Worm (Caenorhabditis elegans) whole organism, early embryonic: ENCODE data around the gene ZK813.4.

Experiments used
- B0310.2 ChIP-seq: sonication (generic microtip); optimal IDR thresholded peaks from 2 replicates; lab custom pipeline; 2016; ENCODE audit warnings: mild to moderate bottlenecking, missing genetic modification characterization, missing compliant biosample characterization
- F13C5.2 ChIP-seq: sonication (generic microtip); optimal IDR thresholded peaks from 2 replicates; lab custom pipeline; 2017; ENCODE audit warnings: mild to moderate bottlenecking, missing genetic modification characterization, inconsistent platforms, missing compliant biosample characterization
- aly-1 ChIP-seq: sonication (generic microtip); optimal IDR thresholded peaks from 2 replicates; lab custom pipeline; 2016; ENCODE audit warnings: missing genetic modification characterization, missing compliant biosample characterization
- ama-1 ChIP-seq: fragments of 150-350 bp; optimal IDR thresholded peaks from 2 replicates; lab custom pipeline; 2014
- ceh-13 ChIP-seq: fragments of 200-800 bp; sonication (Bioruptor generic); optimal IDR thresholded peaks from 2 replicates; lab custom pipeline; 2018; ENCODE audit warnings: mild to moderate bottlenecking, missing genetic modification characterization, missing compliant biosample characterization
- ceh-36 ChIP-seq: sonication (generic microtip); optimal IDR thresholded peaks from 2 replicates; lab custom pipeline; 2016; ENCODE audit warnings: missing genetic modification characterization, inconsistent platforms, missing compliant biosample characterization
- ets-7 ChIP-seq: sonication (generic microtip); optimal IDR thresholded peaks from 2 replicates; lab custom pipeline; 2016; ENCODE audit warnings: missing genotype, missing genetic modification characterization, missing compliant biosample characterization
- flt-1 ChIP-seq: fragments of 200-800 bp; sonication (Bioruptor generic); IDR thresholded peaks from 2 replicates; pipeline ENCODE4 v1.3.6; 2022; ENCODE audit warnings: missing genetic modification characterization, missing compliant biosample characterization
- hmbx-1 ChIP-seq: sonication (generic microtip); optimal IDR thresholded peaks from 2 replicates; lab custom pipeline; 2016; ENCODE audit warnings: mild to moderate bottlenecking, missing genetic modification characterization, missing compliant biosample characterization
- hmg-4 ChIP-seq: fragments of 200-800 bp; sonication (Bioruptor generic); optimal IDR thresholded peaks from 2 replicates; lab custom pipeline; 2018; ENCODE audit warnings: mild to moderate bottlenecking, missing genetic modification characterization, missing compliant biosample characterization
- hnd-1 ChIP-seq: sonication (generic microtip); optimal IDR thresholded peaks from 2 replicates; lab custom pipeline; 2016; ENCODE audit warnings: missing genetic modification characterization, missing compliant biosample characterization
- pes-1 ChIP-seq: fragments of 200-800 bp; sonication (Bioruptor generic); IDR thresholded peaks from 2 replicates; pipeline ENCODE4 v1.3.6; 2022; ENCODE audit warnings: missing genetic modification reagents, missing genetic modification characterization, missing compliant biosample characterization
- scrt-1 ChIP-seq: fragments of 200-800 bp; sonication (Bioruptor generic); IDR thresholded peaks from 2 replicates; pipeline ENCODE4 v1.3.6; 2022; ENCODE audit warnings: missing genetic modification characterization, missing compliant biosample characterization
- sea-1 ChIP-seq: fragments of 200-800 bp; sonication (Bioruptor generic); conservative IDR thresholded peaks from 2 replicates; pipeline ENCODE4 v1.3.6; 2022; ENCODE audit warnings: missing genetic modification characterization, missing compliant biosample characterization
- tbx-11 ChIP-seq: fragments of 200-800 bp; sonication (Bioruptor generic); IDR thresholded peaks from 2 replicates; pipeline ENCODE4 v1.3.6; 2022; ENCODE audit warnings: missing genetic modification characterization, missing compliant biosample characterization
- tbx-37 ChIP-seq: fragments of 200-800 bp; sonication (Bioruptor generic); conservative IDR thresholded peaks from 2 replicates; pipeline ENCODE4 v1.3.6; 2022; ENCODE audit warnings: missing genetic modification reagents, missing genetic modification characterization, missing compliant biosample characterization
- tra-4 ChIP-seq: sonication (generic microtip); optimal IDR thresholded peaks from 2 replicates; lab custom pipeline; 2017; ENCODE audit warnings: missing genetic modification characterization, missing compliant biosample characterization

Gene ZK813.4

DNA sequence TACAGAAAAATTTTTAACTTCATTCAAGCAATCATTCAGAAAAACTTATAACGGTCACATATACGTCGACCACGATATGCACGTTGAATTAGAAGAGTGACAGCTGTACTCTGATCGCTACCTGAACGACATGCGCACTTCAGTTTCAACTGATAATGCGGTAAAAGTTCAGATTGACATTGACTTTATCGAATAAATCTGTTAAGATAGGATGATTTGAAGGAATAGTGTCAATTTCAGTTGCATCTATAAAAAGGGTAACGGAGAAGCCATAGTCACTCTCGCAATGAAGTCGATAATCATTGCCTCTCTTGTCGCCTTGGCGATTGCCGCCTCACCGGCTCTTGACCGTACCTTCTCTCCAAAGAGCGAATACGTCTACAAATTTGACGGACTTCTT, 26.7 kb downstream of the ZK813.4 start, which contains the start of gene vit-5:
Gene vit-5, plus strand, starts transcription at position 277 of the 400 bp plus-strand sequence.
- TF ChIP-seq sea-1 (GFP tag; lab: Robert Waterston, UW), result no peak
- TF ChIP-seq flt-1, result no peak

DNA sequence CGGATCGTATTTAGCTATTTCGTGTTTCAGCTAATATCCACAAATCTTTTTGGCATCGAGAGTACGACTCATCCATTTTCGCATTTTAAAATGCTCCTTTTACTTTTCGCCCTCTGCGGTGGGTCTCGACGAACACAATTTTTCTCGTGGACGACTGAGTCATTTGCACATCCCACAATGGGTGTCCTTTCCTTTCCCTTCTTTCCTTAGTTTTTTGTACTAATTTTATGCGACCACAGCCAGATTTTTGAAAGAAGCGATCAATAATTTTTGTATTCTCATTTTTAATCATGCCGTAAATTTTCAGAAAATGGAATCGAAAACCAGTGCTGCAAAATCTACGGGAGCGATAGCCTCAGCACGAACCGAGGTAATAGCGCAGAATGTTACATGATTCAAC, 28.2 kb downstream of the ZK813.4 start, which contains the start of gene C04F6.9:
Gene C04F6.9, plus strand, starts transcription at position 301 of the 400 bp plus-strand sequence.
- TF ChIP-seq flt-1 (no peak), sea-1 (GFP tag; lab: Robert Waterston, UW) (no peak), F13C5.2 (tag; lab: Kevin White, UChicago) (no peak), ama-1 (lab: Kevin White, UChicago) (no peak), tbx-11 (GFP tag; lab: Robert Waterston, UW) (no peak), ets-7 (no peak), pes-1 (GFP tag; lab: Robert Waterston, UW) (no peak), tbx-37 (GFP tag; lab: Robert Waterston, UW) (no peak), scrt-1 (no peak), ceh-36 (tag; lab: Kevin White, UChicago) (no peak), B0310.2 (tag; lab: Kevin White, UChicago) (no peak), ceh-13 (no peak), hmg-4 (GFP tag; lab: Kevin White, UChicago) (no peak), hmbx-1 (tag; lab: Kevin White, UChicago) (no peak), aly-1 (tag; lab: Kevin White, UChicago) (no peak), tra-4 (tag; lab: Kevin White, UChicago) (no peak), hnd-1 (no peak)

DNA sequence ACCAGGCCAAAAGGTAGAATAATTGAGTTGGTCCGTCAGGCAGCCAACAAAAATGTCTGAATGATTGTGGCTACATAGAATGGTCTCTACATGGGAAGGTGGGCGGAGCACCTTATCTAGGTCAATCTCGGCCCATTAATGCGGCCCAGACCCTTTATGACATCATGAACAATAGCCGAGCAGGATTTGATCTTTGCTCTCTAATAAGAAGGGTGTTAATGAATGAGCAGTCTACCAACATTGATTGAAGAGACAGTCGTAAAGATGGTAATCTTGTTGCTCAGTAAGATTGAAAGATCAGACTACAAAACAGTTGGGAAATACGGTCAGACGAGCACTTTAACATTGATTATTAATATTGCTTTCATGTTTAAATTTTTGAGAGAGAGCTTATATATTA, 29.5 kb downstream of the ZK813.4 start:
- no peak for TF ChIP-seq hmg-4 (GFP tag; lab: Kevin White, UChicago)
- TF ChIP-seq pes-1 (GFP tag; lab: Robert Waterston, UW), result no peak
- TF ChIP-seq B0310.2 (tag; lab: Kevin White, UChicago), result no peak
- no peak for TF ChIP-seq sea-1 (GFP tag; lab: Robert Waterston, UW)
- no peak for TF ChIP-seq ama-1 (lab: Kevin White, UChicago)
- TF ChIP-seq tra-4 (tag; lab: Kevin White, UChicago), result no peak
- TF ChIP-seq tbx-11 (GFP tag; lab: Robert Waterston, UW), result no peak
- no peak for TF ChIP-seq tbx-37 (GFP tag; lab: Robert Waterston, UW)
- TF ChIP-seq ets-7, result no peak

DNA sequence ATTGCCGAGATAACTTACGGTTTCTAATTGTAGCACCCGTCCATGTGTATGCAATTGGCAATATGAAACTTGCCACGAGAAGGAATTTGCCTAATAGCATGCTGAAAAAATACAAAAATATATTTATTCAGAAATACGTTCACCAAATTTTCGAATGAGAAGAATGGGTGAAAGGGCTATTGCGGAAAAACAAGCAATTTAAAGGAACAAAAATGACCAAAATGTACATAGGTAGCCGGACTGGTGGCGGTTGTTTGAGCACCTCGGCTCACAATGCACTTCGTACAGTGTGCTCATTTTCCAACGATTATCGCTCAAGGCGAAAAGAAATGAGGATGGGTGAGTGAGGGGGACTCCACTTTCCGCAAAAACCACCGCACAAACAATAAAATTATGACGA, 30.0 kb downstream of the ZK813.4 start, which contains the start of gene cht-1:
Gene cht-1, minus strand, starts transcription at position 101 of the 400 bp plus-strand sequence.
- TF ChIP-seq F13C5.2 (tag; lab: Kevin White, UChicago) (no peak), ets-7 (no peak), ama-1 (lab: Kevin White, UChicago) (no peak), hnd-1 (no peak), scrt-1 (no peak), hmbx-1 (tag; lab: Kevin White, UChicago) (no peak), pes-1 (GFP tag; lab: Robert Waterston, UW) (no peak), B0310.2 (tag; lab: Kevin White, UChicago) (no peak), ceh-36 (tag; lab: Kevin White, UChicago) (no peak), sea-1 (GFP tag; lab: Robert Waterston, UW) (no peak), ceh-13 (no peak), flt-1 (no peak), aly-1 (tag; lab: Kevin White, UChicago) (no peak), tra-4 (tag; lab: Kevin White, UChicago) (no peak), tbx-11 (GFP tag; lab: Robert Waterston, UW) (no peak), tbx-37 (GFP tag; lab: Robert Waterston, UW) (no peak), hmg-4 (GFP tag; lab: Kevin White, UChicago) (no peak)

DNA sequence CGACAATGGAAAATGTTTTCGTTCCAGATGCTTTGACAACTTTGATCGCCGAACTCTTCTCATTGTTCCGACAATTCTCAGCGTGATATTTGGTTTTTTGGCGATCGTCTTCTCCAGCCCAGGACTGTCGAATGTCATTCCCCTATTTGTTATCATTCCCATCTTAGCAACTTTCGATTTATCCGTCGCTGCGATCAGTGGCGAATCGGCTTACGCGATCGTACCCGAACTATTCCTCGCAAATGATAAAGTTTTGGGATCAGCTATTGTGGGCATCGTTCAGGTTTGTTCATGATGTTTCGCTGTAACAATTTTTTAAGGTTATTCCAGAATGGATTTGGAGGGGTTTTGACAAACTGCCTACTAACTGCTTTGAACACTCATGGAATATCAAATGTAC, 33.2 kb downstream of the ZK813.4 start:
- TF ChIP-seq hmg-4 (GFP tag; lab: Kevin White, UChicago) (no peak), tbx-37 (GFP tag; lab: Robert Waterston, UW) (no peak), ceh-36 (tag; lab: Kevin White, UChicago) (no peak), tbx-11 (GFP tag; lab: Robert Waterston, UW) (no peak), ceh-13 (no peak), tra-4 (tag; lab: Kevin White, UChicago) (no peak), aly-1 (tag; lab: Kevin White, UChicago) (no peak), scrt-1 (no peak), hmbx-1 (tag; lab: Kevin White, UChicago) (no peak), F13C5.2 (tag; lab: Kevin White, UChicago) (no peak), ama-1 (lab: Kevin White, UChicago) (no peak), sea-1 (GFP tag; lab: Robert Waterston, UW) (no peak), pes-1 (GFP tag; lab: Robert Waterston, UW) (no peak), flt-1 (no peak), B0310.2 (tag; lab: Kevin White, UChicago) (no peak), hnd-1 (no peak), ets-7 (no peak)

DNA sequence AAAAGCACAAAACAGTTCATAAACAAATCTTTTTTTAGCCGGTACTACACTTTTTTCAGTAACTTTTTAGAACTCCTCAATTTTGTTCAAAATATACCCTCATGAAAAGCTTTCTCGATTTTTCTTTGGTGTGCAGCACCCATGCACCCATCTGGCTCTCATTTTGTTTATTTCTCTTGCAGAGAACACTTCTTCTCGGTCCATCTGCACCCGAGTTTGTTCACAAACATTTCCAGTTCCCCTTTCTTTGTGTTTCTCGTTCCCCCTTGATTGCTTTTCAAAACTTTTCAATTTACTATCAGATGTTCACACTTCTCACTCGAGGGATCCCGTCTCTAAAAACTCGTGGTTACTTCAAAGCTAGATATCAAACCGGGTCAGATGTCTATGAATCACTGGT, 36.4 kb downstream of the ZK813.4 start, which contains the start of gene slcf-2:
Gene slcf-2, plus strand, starts transcription at position 301 of the 400 bp plus-strand sequence.
- TF ChIP-seq sea-1 (GFP tag; lab: Robert Waterston, UW) (no peak), tbx-11 (GFP tag; lab: Robert Waterston, UW) (no peak), tra-4 (tag; lab: Kevin White, UChicago) (no peak), aly-1 (tag; lab: Kevin White, UChicago) (no peak)

DNA sequence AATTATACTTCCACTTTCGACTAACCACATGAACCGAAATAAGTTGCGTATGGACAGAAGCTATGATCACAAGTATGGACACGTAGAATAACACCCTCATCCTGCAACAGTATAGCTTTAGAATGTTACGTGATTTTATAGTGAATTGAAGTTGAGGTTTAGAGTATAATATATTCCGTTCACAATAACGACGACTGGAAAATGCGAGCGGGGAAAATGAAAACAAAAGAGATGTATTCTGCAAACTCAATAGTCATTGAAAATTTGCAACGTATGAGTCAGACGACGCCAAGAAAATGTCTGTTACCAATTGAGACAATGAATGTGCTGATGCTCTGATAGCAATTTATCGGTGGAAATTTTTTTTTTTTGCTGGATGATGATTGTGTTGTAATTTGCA, 44.6 kb downstream of the ZK813.4 start, which contains the start of gene acp-1:
Gene acp-1, minus strand, starts transcription at position 101 of the 400 bp plus-strand sequence.
- TF ChIP-seq tbx-37 (GFP tag; lab: Robert Waterston, UW), result no peak
- no peak for TF ChIP-seq scrt-1
- TF ChIP-seq ceh-36 (tag; lab: Kevin White, UChicago), result no peak

DNA sequence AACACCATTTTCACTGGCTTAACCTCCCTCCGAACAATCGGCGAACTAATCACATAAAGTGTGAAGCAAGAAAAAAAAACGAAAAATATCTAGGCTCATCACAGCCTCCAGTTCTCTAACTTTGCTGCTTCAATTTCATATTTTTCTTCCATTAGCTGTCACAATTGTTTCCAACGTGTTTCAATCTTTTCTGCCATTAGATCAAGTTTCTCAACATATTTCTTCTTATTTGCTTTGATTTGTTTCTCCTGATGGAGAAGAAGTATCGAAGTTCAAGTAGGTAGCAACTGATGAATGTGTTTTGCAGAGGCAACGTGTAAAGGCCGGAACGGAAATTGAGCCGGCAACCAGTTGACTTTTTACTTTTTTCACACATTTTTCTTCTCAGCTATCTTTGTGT, 49.8 kb downstream of the ZK813.4 start, which contains the start of gene ZK563.7:
Gene ZK563.7, plus strand, starts transcription at position 301 of the 400 bp plus-strand sequence.
- TF ChIP-seq ceh-13, result no peak
- no peak for TF ChIP-seq aly-1 (tag; lab: Kevin White, UChicago)
- no peak for TF ChIP-seq pes-1 (GFP tag; lab: Robert Waterston, UW)
- no peak for TF ChIP-seq ama-1 (lab: Kevin White, UChicago)
- TF ChIP-seq tra-4 (tag; lab: Kevin White, UChicago), result no peak
- TF ChIP-seq ceh-36 (tag; lab: Kevin White, UChicago), result no peak
- no peak for TF ChIP-seq F13C5.2 (tag; lab: Kevin White, UChicago)
- no peak for TF ChIP-seq tbx-11 (GFP tag; lab: Robert Waterston, UW)
